Worm (Caenorhabditis elegans): ENCODE data around the gene tsp-8.

DNA sequence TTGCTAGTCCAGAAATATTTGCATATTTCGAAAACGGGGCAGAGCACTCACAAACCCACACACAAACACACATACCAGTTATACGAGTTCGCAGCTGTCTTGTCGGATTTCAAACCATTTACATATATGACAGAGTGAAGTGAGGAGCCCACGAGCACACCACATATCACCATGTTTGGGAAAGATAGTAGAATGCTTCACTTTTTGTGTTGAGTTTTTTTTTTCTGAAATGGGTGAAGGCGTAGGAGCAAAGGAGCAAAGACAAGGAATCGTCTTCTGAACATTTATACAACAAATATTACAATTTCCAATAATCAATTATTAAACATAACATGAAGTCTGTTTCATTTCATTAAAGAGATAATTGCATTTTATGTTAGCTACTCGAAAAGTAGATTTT is 45.9 kb upstream of the tsp-8 start:
- TF ChIP-seq lin-13 (tag; optimal IDR thresholded peaks at IDR 0.05) (no peak), blmp-1 (tag; optimal IDR thresholded peaks at IDR 0.05) (no peak), unc-62 (GFP tag; optimal IDR thresholded peaks at IDR 0.05) (no peak)

All from whole organism, mixed stage, embryonic.